Fruit fly (Drosophila melanogaster) whole organism, embryonic: ENCODE data around the gene CG11560.

Source experiments
- CG10321 ChIP-seq: fragments of 200-800 bp; sonication (Bioruptor generic); IDR thresholded peaks from 2 replicates; pipeline ENCODE4 v1.3.6; 2022; ENCODE audit warnings: missing biosample characterization, missing genetic modification characterization
- CG10462 ChIP-seq: fragments of 200-800 bp; sonication (Bioruptor generic); optimal IDR thresholded peaks from 2 replicates; lab custom pipeline; 2016; ENCODE audit warnings: missing biosample characterization, missing genetic modification characterization
- CG11085 ChIP-seq: fragments of 200-800 bp; sonication (Bioruptor generic); IDR thresholded peaks from 2 replicates; pipeline ENCODE4 v1.3.6; 2022; ENCODE audit warnings: missing biosample characterization, missing genetic modification characterization
- CG13296 ChIP-seq: fragments of 200-800 bp; sonication (Bioruptor generic); optimal IDR thresholded peaks from 3 replicates; lab custom pipeline; 2018; ENCODE audit warnings: missing biosample characterization, mild to moderate bottlenecking, missing genetic modification characterization
- CG13624 ChIP-seq: fragments of 200-800 bp; sonication (Bioruptor generic); optimal IDR thresholded peaks from 2 replicates; lab custom pipeline; 2016; ENCODE audit warnings: missing biosample characterization, missing genetic modification characterization
- CG17186 ChIP-seq: fragments of 200-800 bp; sonication (Bioruptor generic); optimal IDR thresholded peaks from 3 replicates; lab custom pipeline; 2017; ENCODE audit warnings: missing biosample characterization, missing genetic modification reagents, missing genetic modification characterization
- CG17568 ChIP-seq: fragments of 200-800 bp; sonication (Bioruptor generic); optimal IDR thresholded peaks from 2 replicates; lab custom pipeline; 2018; ENCODE audit warnings: missing biosample characterization, mild to moderate bottlenecking, missing genetic modification characterization, moderate library complexity
- CG17912 ChIP-seq: fragments of 200-800 bp; sonication (Bioruptor generic); optimal IDR thresholded peaks from 2 replicates; lab custom pipeline; 2018; ENCODE audit warnings: missing biosample characterization, mild to moderate bottlenecking, missing genetic modification characterization
- CG3065 ChIP-seq: fragments of 200-800 bp; sonication (Bioruptor generic); optimal IDR thresholded peaks from 2 replicates; lab custom pipeline; 2016; ENCODE audit warnings: missing biosample characterization, missing genetic modification characterization
- CG32767 ChIP-seq: fragments of 200-800 bp; sonication (Bioruptor generic); IDR thresholded peaks from 2 replicates; pipeline ENCODE4 v1.3.6; 2022; ENCODE audit warnings: missing biosample characterization, missing genetic modification characterization
- CG4360 ChIP-seq: fragments of 200-800 bp; sonication (Bioruptor generic); IDR thresholded peaks from 2 replicates; pipeline ENCODE4 v1.3.6; 2022; ENCODE audit warnings: missing biosample characterization, missing genetic modification characterization
- CG43689 ChIP-seq: fragments of 200-800 bp; sonication (Bioruptor generic); IDR thresholded peaks from 2 replicates; pipeline ENCODE4 v1.3.6; 2022; ENCODE audit warnings: missing biosample characterization, missing genetic modification characterization
- CG5180 ChIP-seq: fragments of 200-800 bp; sonication (Bioruptor generic); optimal IDR thresholded peaks from 3 replicates; lab custom pipeline; 2017; ENCODE audit warnings: missing biosample characterization, missing genetic modification characterization, mild to moderate bottlenecking, moderate library complexity, missing genetic modification reagents
- CG7556 ChIP-seq: fragments of 200-800 bp; sonication (Bioruptor generic); optimal IDR thresholded peaks from 2 replicates; lab custom pipeline; 2017; ENCODE audit warnings: missing biosample characterization, mild to moderate bottlenecking, missing genetic modification characterization
- CG7745 ChIP-seq: fragments of 200-800 bp; sonication (Bioruptor generic); optimal IDR thresholded peaks from 2 replicates; lab custom pipeline; 2018; ENCODE audit warnings: missing biosample characterization, mild to moderate bottlenecking, missing genetic modification characterization, moderate library complexity
- CG7928 ChIP-seq: fragments of 200-800 bp; sonication (Bioruptor generic); optimal IDR thresholded peaks from 2 replicates; lab custom pipeline; 2017; ENCODE audit warnings: missing biosample characterization, mild to moderate bottlenecking, missing genetic modification characterization
- CG8290 ChIP-seq, 3 experiments: fragments of 200-800 bp; sonication (Bioruptor generic); optimal IDR thresholded peaks; 2 replicates each; lab custom pipeline; 2016 to 2019; ENCODE audit warnings: missing biosample characterization in 3 of 3, missing genetic modification characterization in 3 of 3, mild to moderate bottlenecking in 2 of 3, moderate library complexity in 1 of 3
- Eip74EF ChIP-seq, 2 experiments: fragments of 200-800 bp in 1 of 2; fragments of >200 bp in 1 of 2; sonication (Bioruptor generic) in 1 of 2; optimal IDR thresholded peaks; 2 replicates each; lab custom pipeline; 2017 to 2019; ENCODE audit warnings: missing biosample characterization in 2 of 2, missing genetic modification characterization in 2 of 2, mild to moderate bottlenecking in 1 of 2, moderate library complexity in 1 of 2
- Gsc ChIP-seq: fragments of 200-800 bp; sonication (Bioruptor generic); IDR thresholded peaks from 2 replicates; pipeline ENCODE4 v1.3.6; 2022; ENCODE audit warnings: missing biosample characterization, missing genetic modification characterization
- H15 ChIP-seq: fragments of 200-800 bp; sonication (Bioruptor generic); IDR thresholded peaks from 3 replicates; pipeline ENCODE4 v1.3.6; 2022; ENCODE audit warnings: missing biosample characterization, missing genetic modification characterization
- H2.0 ChIP-seq: fragments of 200-800 bp; sonication (Bioruptor generic); IDR thresholded peaks from 2 replicates; pipeline ENCODE4 v1.3.6; 2022; ENCODE audit warnings: missing biosample characterization, missing genetic modification characterization
- HmgD ChIP-seq: fragments of 200-800 bp; sonication (Bioruptor generic); optimal IDR thresholded peaks from 3 replicates; lab custom pipeline; 2016; ENCODE audit warnings: missing biosample characterization, missing genetic modification characterization
- Hr51 ChIP-seq, 2 experiments: fragments of 200-800 bp; sonication (Bioruptor generic); optimal IDR thresholded peaks; 2 replicates in 1 of 2; 3 replicates in 1 of 2; lab custom pipeline; 2016 to 2018; ENCODE audit warnings: missing biosample characterization in 2 of 2, missing genetic modification characterization in 2 of 2, mild to moderate bottlenecking in 1 of 2, moderate library complexity in 1 of 2
- Lhr ChIP-seq: fragments of 200-800 bp; sonication (Bioruptor generic); optimal IDR thresholded peaks from 3 replicates; lab custom pipeline; 2017; ENCODE audit warnings: mild to moderate bottlenecking, missing biosample characterization, missing genetic modification reagents, missing genetic modification characterization
- Mrtf ChIP-seq: fragments of 200-800 bp; sonication (Bioruptor generic); IDR thresholded peaks from 3 replicates; pipeline ENCODE4 v1.3.6; 2022; ENCODE audit warnings: missing biosample characterization, missing genetic modification characterization
- NK7.1 ChIP-seq: fragments of 200-800 bp; sonication (Bioruptor generic); optimal IDR thresholded peaks from 3 replicates; lab custom pipeline; 2016; ENCODE audit warnings: missing biosample characterization, missing genetic modification characterization
- Nf-YB ChIP-seq: fragments of 200-800 bp; sonication (Bioruptor generic); optimal IDR thresholded peaks from 3 replicates; lab custom pipeline; 2019; ENCODE audit warnings: missing biosample characterization, mild to moderate bottlenecking, missing genetic modification characterization, moderate library complexity
- Sry-β ChIP-seq: fragments of 200-800 bp; sonication (Bioruptor generic); optimal IDR thresholded peaks from 2 replicates; lab custom pipeline; 2018; ENCODE audit warnings: missing biosample characterization, mild to moderate bottlenecking, missing genetic modification characterization, moderate library complexity
- Xbp1 ChIP-seq: fragments of 200-800 bp; sonication (Bioruptor generic); optimal IDR thresholded peaks from 3 replicates; lab custom pipeline; 2016; ENCODE audit warnings: missing biosample characterization, mild to moderate bottlenecking, missing genetic modification characterization
- Xrp1 ChIP-seq: fragments of 200-800 bp; sonication (Bioruptor generic); IDR thresholded peaks from 2 replicates; pipeline ENCODE4 v1.3.6; 2022; ENCODE audit warnings: missing biosample characterization, missing genetic modification characterization
- ap ChIP-seq: fragments of 200-800 bp; sonication (Bioruptor generic); IDR thresholded peaks from 2 replicates; pipeline ENCODE4 v1.3.6; 2022; ENCODE audit warnings: missing biosample characterization, missing genetic modification characterization
- ara ChIP-seq: fragments of 200-800 bp; sonication (Bioruptor generic); IDR thresholded peaks from 2 replicates; pipeline ENCODE4 v1.3.6; 2022; ENCODE audit warnings: missing biosample characterization, missing genetic modification characterization
- bowl ChIP-seq: fragments of 200-800 bp; sonication (Bioruptor generic); IDR thresholded peaks from 2 replicates; pipeline ENCODE4 v1.3.6; 2022; ENCODE audit warnings: missing biosample characterization, missing genetic modification characterization
- cad ChIP-seq: fragments of >200 bp; optimal IDR thresholded peaks from 2 replicates; lab custom pipeline; 2017; ENCODE audit warnings: missing biosample characterization, missing genetic modification characterization
- crol ChIP-seq: fragments of 200-800 bp; sonication (Bioruptor generic); IDR thresholded peaks from 2 replicates; pipeline ENCODE4 v1.3.6; 2022; ENCODE audit warnings: missing biosample characterization, missing genetic modification characterization
- emc ChIP-seq: fragments of 200-800 bp; sonication (Bioruptor generic); optimal IDR thresholded peaks from 2 replicates; lab custom pipeline; 2016; ENCODE audit warnings: missing biosample characterization, missing genetic modification characterization
- ems ChIP-seq: fragments of 200-800 bp; sonication (Bioruptor generic); optimal IDR thresholded peaks from 3 replicates; lab custom pipeline; 2016; ENCODE audit warnings: missing biosample characterization, missing genetic modification characterization
- fru ChIP-seq: fragments of >200 bp; optimal IDR thresholded peaks from 2 replicates; lab custom pipeline; 2017
- grau ChIP-seq: fragments of 200-800 bp; optimal IDR thresholded peaks from 3 replicates; lab custom pipeline; 2019; ENCODE audit warnings: missing biosample characterization, mild to moderate bottlenecking, missing genetic modification characterization, moderate library complexity
- kay ChIP-seq: fragments of 200-800 bp; sonication (Bioruptor generic); optimal IDR thresholded peaks from 2 replicates; lab custom pipeline; 2016; ENCODE audit warnings: missing biosample characterization, missing genetic modification characterization
- lola ChIP-seq, 3 experiments: fragments of >200 bp in 2 of 3; fragments of 200-800 bp in 1 of 3; sonication (Bioruptor generic) in 1 of 3; optimal IDR thresholded peaks; 2 replicates each; lab custom pipeline; 2017 to 2019; ENCODE audit warnings: missing biosample characterization in 3 of 3, missing genetic modification characterization in 3 of 3, mild to moderate bottlenecking in 1 of 3, moderate library complexity in 1 of 3
- mld ChIP-seq: fragments of 200-800 bp; sonication (Bioruptor generic); IDR thresholded peaks from 3 replicates; pipeline ENCODE4 v1.3.6; 2022; ENCODE audit warnings: missing biosample characterization, missing genetic modification characterization; ENCODE audit not compliant: partially characterized antibody
- nom ChIP-seq: fragments of 200-800 bp; sonication (Bioruptor generic); optimal IDR thresholded peaks from 2 replicates; lab custom pipeline; 2017; ENCODE audit warnings: missing biosample characterization, missing genetic modification characterization, mild to moderate bottlenecking, moderate library complexity, missing genetic modification reagents
- pum ChIP-seq: fragments of 200-800 bp; sonication (Bioruptor generic); optimal IDR thresholded peaks from 2 replicates; lab custom pipeline; 2016; ENCODE audit warnings: missing biosample characterization, missing genetic modification characterization
- tll ChIP-seq, 2 experiments: fragments of 200-800 bp in 1 of 2; fragments of >200 bp in 1 of 2; sonication (Bioruptor generic) in 1 of 2; optimal IDR thresholded peaks; 2 replicates each; lab custom pipeline; 2017 to 2019; ENCODE audit warnings: missing biosample characterization in 2 of 2, missing genetic modification characterization in 2 of 2, mild to moderate bottlenecking in 1 of 2, moderate library complexity in 1 of 2
- vnd ChIP-seq: fragments of 200-800 bp; sonication (Bioruptor generic); IDR thresholded peaks from 3 replicates; pipeline ENCODE4 v1.3.6; 2022; ENCODE audit warnings: missing biosample characterization, missing genetic modification characterization; ENCODE audit not compliant: partially characterized antibody
- wdn ChIP-seq: fragments of 200-800 bp; sonication (Bioruptor generic); IDR thresholded peaks from 2 replicates; pipeline ENCODE4 v1.3.6; 2022; ENCODE audit warnings: missing biosample characterization, missing genetic modification characterization
- zfh2 ChIP-seq: fragments of 200-800 bp; sonication (Bioruptor generic); optimal IDR thresholded peaks from 2 replicates; lab custom pipeline; 2016; ENCODE audit warnings: missing biosample characterization, missing genetic modification characterization

The CG11560 gene

dm6 chr3L:12111081-12111958, 8.5 kb upstream of the CG11560 start (continued):
- no peak for TF ChIP-seq bowl (GFP tag; lab: Robert Waterston, UW)
- TF ChIP-seq Xrp1 (GFP tag; lab: Robert Waterston, UW): peak; percentile 88
- peak; percentile 30 to 91 for TF ChIP-seq Hr51 (GFP tag; optimal IDR thresholded peaks at IDR 0.05; lab: Kevin White, UChicago)
- TF ChIP-seq CG13296: peak; percentile 71
- TF ChIP-seq CG8290 (GFP tag; optimal IDR thresholded peaks at IDR 0.05; lab: Kevin White, UChicago): peak; percentile 48
- no peak for TF ChIP-seq CG8290 (tag; optimal IDR thresholded peaks at IDR 0.05; lab: Kevin White, UChicago)
- TF ChIP-seq CG17912 (GFP tag; lab: Kevin White, UChicago): no peak
- TF ChIP-seq grau (tag; lab: Kevin White, UChicago): peak; percentile 92
- no peak for TF ChIP-seq ap (GFP tag; lab: Robert Waterston, UW)
- TF ChIP-seq CG11085 (GFP tag; lab: Robert Waterston, UW): no peak
- TF ChIP-seq Nf-YB (GFP tag; lab: Kevin White, UChicago): peak; percentile 82
- TF ChIP-seq CG10321: no peak
- no peak for TF ChIP-seq crol
- no peak for TF ChIP-seq cad (GFP tag; lab: Kevin White, UChicago)
- peak in 1 of 2 experiments; percentile 82 for TF ChIP-seq Eip74EF (GFP tag; optimal IDR thresholded peaks at IDR 0.05; lab: Kevin White, UChicago)
- TF ChIP-seq pum (GFP tag; lab: Kevin White, UChicago): peak; percentile 13
- TF ChIP-seq CG17186 (GFP tag; lab: Kevin White, UChicago): no peak
- peak; percentile 54 for TF ChIP-seq CG3065 (GFP tag; lab: Kevin White, UChicago)
- TF ChIP-seq CG4360 (GFP tag; lab: Robert Waterston, UW): peak; percentile 91
- peak; percentile 82 for TF ChIP-seq CG32767 (GFP tag; lab: Robert Waterston, UW)
- TF ChIP-seq Xbp1: peak; percentile 76
- peak; percentile 29 for TF ChIP-seq CG10462 (GFP tag; lab: Kevin White, UChicago)
- no peak for TF ChIP-seq emc
- TF ChIP-seq ara: peak; percentile 27; the same call in 1 of the 2 replicates
- no peak for TF ChIP-seq CG7745 (tag; lab: Kevin White, UChicago)
- no peak for TF ChIP-seq CG7928 (GFP tag; lab: Kevin White, UChicago)
- TF ChIP-seq tll (GFP tag; optimal IDR thresholded peaks at IDR 0.05; lab: Kevin White, UChicago): no peak
- peak; percentile 40 for TF ChIP-seq kay (GFP tag; lab: Kevin White, UChicago)
- 0 out of 3 replicates have a peak, but pooled peaks have one; percentile 46 for TF ChIP-seq H15 (GFP tag; lab: Robert Waterston, UW)
- no peak for TF ChIP-seq NK7.1 (GFP tag; lab: Kevin White, UChicago)
- no peak for TF ChIP-seq fru (lab: Kevin White, UChicago)
- TF ChIP-seq CG17568 (GFP tag; lab: Kevin White, UChicago): no peak
- TF ChIP-seq H2.0 (GFP tag; lab: Robert Waterston, UW): peak; percentile 53; the same call in 1 of the 2 replicates
- peak; percentile 47 for TF ChIP-seq CG13624 (GFP tag; lab: Kevin White, UChicago)
- TF ChIP-seq zfh2: no peak
- TF ChIP-seq lola (GFP tag; optimal IDR thresholded peaks at IDR 0.05; lab: Kevin White, UChicago): peak in 1 of 3 experiments; percentile 98
- TF ChIP-seq ems: peak; percentile 59
- no peak for TF ChIP-seq HmgD
- no peak for TF ChIP-seq Mrtf (GFP tag; lab: Robert Waterston, UW)
- TF ChIP-seq Sry-β: no peak
- TF ChIP-seq nom (GFP tag; lab: Kevin White, UChicago): peak; percentile 23
- TF ChIP-seq Gsc (GFP tag; lab: Robert Waterston, UW): no peak
- no peak for TF ChIP-seq mld
- TF ChIP-seq CG7556 (GFP tag; lab: Kevin White, UChicago): peak; percentile 89
- TF ChIP-seq CG5180: peak; percentile 33
- TF ChIP-seq Lhr: peak; percentile 11
- TF ChIP-seq CG43689 (GFP tag; lab: Robert Waterston, UW): no peak
- TF ChIP-seq wdn (GFP tag; lab: Robert Waterston, UW): no peak; the same call in 1 of the 2 replicates
- TF ChIP-seq vnd (GFP tag; lab: Robert Waterston, UW): no peak
